Fruit fly (Drosophila melanogaster) whole organism: Measurements from ENCODE around the gene CG43127.

Experiments
- CG8478 ChIP-seq: fragments of >200 bp; optimal IDR thresholded peaks from 2 replicates; lab custom pipeline; 2018; ENCODE audit warnings: inconsistent platforms
- Dll ChIP-seq: fragments of >200 bp; optimal IDR thresholded peaks from 2 replicates; lab custom pipeline; 2017
- EcR ChIP-seq, 2 experiments: fragments of >200 bp; optimal IDR thresholded peaks; 2 replicates each; lab custom pipeline; 2017; ENCODE audit warnings: missing biosample characterization in 2 of 2, missing genetic modification characterization in 2 of 2, missing genetic modification reagents in 2 of 2
- pan ChIP-seq: fragments of >200 bp; optimal IDR thresholded peaks from 2 replicates; lab custom pipeline; 2017
- psq ChIP-seq: fragments of >200 bp; optimal IDR thresholded peaks from 2 replicates; lab custom pipeline; 2017
- usp ChIP-seq: fragments of >200 bp; optimal IDR thresholded peaks from 2 replicates; lab custom pipeline; 2017; ENCODE audit warnings: missing biosample characterization, missing genetic modification characterization, mixed read lengths

dm6 chr3L:10641589-10641988 lies 16.2 kb upstream of the CG43127 start, which contains the start of gene CG14154:
- TF ChIP-seq usp (GFP tag; lab: Kevin White, UChicago) (no peak), Dll (no peak), pan (lab: Kevin White, UChicago) (no peak), psq (lab: Kevin White, UChicago) (no peak), CG8478 (lab: Kevin White, UChicago) (no peak), EcR (GFP tag; optimal IDR thresholded peaks at IDR 0.05; lab: Kevin White, UChicago) (no peak)
